Worm (Caenorhabditis elegans): Measurements from ENCODE around the gene K12H6.2.

The K12H6.2 gene

DNA sequence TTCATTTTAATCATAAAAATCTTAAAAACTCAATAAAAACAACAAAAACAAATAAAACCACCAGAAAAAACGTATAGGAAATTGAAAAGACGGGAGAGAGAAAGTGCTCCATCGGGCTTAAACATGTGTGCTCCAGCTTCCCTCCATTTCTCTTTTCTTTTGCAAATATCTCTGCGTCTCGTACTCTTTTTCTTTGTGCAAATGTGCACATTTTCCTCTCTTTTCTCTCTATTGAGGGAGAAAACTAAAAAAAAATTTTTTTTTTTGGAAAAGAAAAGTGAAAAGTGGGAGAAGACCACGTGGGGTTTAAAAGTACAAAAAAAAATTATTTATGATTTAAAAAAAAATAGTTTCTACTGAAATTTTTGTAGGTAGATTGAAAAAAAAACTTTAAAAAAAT lies 11.1 kb downstream of the K12H6.2 start:
- TF ChIP-seq madf-9 (GFP tag; conservative IDR thresholded peaks at IDR 0.05): no peak
- TF ChIP-seq mdl-1 (tag; optimal IDR thresholded peaks at IDR 0.05): peak in 1 of 2 experiments; percentile 65
- TF ChIP-seq mes-2 (tag; optimal IDR thresholded peaks at IDR 0.05; ENCODE audit: poor library complexity, severe bottlenecking): peak; percentile 0
- peak; percentile 20 for TF ChIP-seq aha-1 (tag)
- peak; percentile 26 for TF ChIP-seq hlh-30 (tag; optimal IDR thresholded peaks at IDR 0.05; ENCODE audit: insufficient read depth)
- peak; percentile 48 for TF ChIP-seq dmd-6 (GFP tag; IDR thresholded peaks at IDR 0.05)
- peak; percentile 19 for TF ChIP-seq nhr-6 (tag; optimal IDR thresholded peaks at IDR 0.05)
- no peak for TF ChIP-seq D1046.2 (GFP tag; IDR thresholded peaks at IDR 0.05)
- no peak for TF ChIP-seq lin-39 (tag; optimal IDR thresholded peaks at IDR 0.05)
- TF ChIP-seq mep-1 (tag; optimal IDR thresholded peaks at IDR 0.05): peak; percentile 52
- TF ChIP-seq pha-4 (GFP tag; IDR thresholded peaks at IDR 0.05): 0 out of 2 replicates have a peak, but pooled peaks have one; percentile 20
- TF ChIP-seq pha-4 (tag; optimal IDR thresholded peaks at IDR 0.05): no peak
- peak; percentile 43 for TF ChIP-seq hlh-11 (tag; optimal IDR thresholded peaks at IDR 0.05)
- peak; percentile 1 for TF ChIP-seq fkh-10 (GFP tag; optimal IDR thresholded peaks at IDR 0.05)
- peak in 1 of 2 experiments; percentile 52 for TF ChIP-seq lsy-2 (tag; optimal IDR thresholded peaks at IDR 0.05)

DNA sequence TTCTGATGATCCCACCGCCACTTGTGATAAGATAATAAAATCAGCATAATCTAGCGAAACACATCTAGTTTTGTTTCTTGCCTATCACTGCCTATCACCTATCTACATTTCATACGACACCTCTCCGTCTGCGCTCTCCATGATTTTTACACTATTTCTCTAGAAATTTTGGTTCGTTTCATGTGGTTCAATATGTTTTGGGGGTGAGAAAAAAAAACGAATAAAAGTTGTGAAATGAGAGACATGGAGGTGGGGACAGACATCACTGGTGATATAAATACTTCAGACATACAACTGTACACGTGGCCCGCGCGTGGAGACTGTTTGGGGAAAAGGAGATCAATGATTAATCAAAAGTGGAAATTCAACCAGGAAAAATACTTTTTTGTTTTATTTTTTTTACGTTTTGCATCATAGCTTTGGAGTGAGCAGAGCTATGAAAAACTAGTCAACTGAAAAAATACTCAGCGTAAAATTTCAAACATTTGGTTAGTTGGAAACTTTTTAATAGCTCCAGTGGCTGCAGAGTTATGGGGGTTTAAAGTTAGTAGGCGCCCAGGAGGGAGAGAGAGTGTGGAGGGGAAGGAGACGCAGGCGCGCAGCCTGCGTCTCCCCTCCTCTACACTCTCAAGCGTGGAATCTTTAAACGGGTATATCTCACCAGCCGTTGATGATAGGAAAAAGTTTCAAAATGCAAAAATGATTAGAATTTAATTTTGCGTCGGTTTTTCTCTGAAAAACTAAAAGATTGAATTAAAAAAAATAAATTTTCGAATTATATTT lies 12.3 kb downstream of the K12H6.2 start:
- TF ChIP-seq nhr-10 (tag; optimal IDR thresholded peaks at IDR 0.05) (no peak), ceh-20 (GFP tag; IDR thresholded peaks at IDR 0.05) (no peak), hlh-11 (tag; optimal IDR thresholded peaks at IDR 0.05) (peak; percentile 69), pha-4 (GFP tag; IDR thresholded peaks at IDR 0.05) (0 out of 2 replicates have a peak, but pooled peaks have one; percentile 7), pha-4 (tag; optimal IDR thresholded peaks at IDR 0.05) (no peak), pqm-1 (tag; optimal IDR thresholded peaks at IDR 0.05) (peak; percentile 82), mxl-2 (GFP tag; conservative IDR thresholded peaks at IDR 0.05) (peak; percentile 66; the same call in 1 of the 2 replicates), hlh-30 (tag; optimal IDR thresholded peaks at IDR 0.05; ENCODE audit: insufficient read depth) (peak; percentile 64), gei-8 (GFP tag; optimal IDR thresholded peaks at IDR 0.05) (no peak), nhr-28 (tag; optimal IDR thresholded peaks at IDR 0.05) (peak; percentile 63), daf-16 (GFP tag; optimal IDR thresholded peaks at IDR 0.05) (no peak), daf-16 (tag; optimal IDR thresholded peaks at IDR 0.05) (peak; percentile 54), dmd-6 (GFP tag; IDR thresholded peaks at IDR 0.05) (peak; percentile 68), cey-2 (tag; optimal IDR thresholded peaks at IDR 0.05; ENCODE audit: borderline replicate concordance, insufficient read depth) (peak; percentile 3), spr-3 (GFP tag; optimal IDR thresholded peaks at IDR 0.05) (no peak), mxl-3 (GFP tag; optimal IDR thresholded peaks at IDR 0.05) (peak; percentile 70), dve-1 (tag; optimal IDR thresholded peaks at IDR 0.05; ENCODE audit: insufficient read depth) (peak; percentile 64), R02D3.7 (tag; optimal IDR thresholded peaks at IDR 0.05) (no peak), mep-1 (tag; optimal IDR thresholded peaks at IDR 0.05) (peak; percentile 16), unc-62 (GFP tag; optimal IDR thresholded peaks at IDR 0.05 in 1 of 2) (peak in 1 of 2 experiments; percentile 70), unc-62 (tag; optimal IDR thresholded peaks at IDR 0.05) (no peak), nhr-48 (tag; optimal IDR thresholded peaks at IDR 0.05) (peak; percentile 70), arid-1 (GFP tag; conservative IDR thresholded peaks at IDR 0.05) (no peak), nhr-102 (tag; optimal IDR thresholded peaks at IDR 0.05) (peak; percentile 40), lim-7 (GFP tag; IDR thresholded peaks at IDR 0.05) (no peak)

DNA sequence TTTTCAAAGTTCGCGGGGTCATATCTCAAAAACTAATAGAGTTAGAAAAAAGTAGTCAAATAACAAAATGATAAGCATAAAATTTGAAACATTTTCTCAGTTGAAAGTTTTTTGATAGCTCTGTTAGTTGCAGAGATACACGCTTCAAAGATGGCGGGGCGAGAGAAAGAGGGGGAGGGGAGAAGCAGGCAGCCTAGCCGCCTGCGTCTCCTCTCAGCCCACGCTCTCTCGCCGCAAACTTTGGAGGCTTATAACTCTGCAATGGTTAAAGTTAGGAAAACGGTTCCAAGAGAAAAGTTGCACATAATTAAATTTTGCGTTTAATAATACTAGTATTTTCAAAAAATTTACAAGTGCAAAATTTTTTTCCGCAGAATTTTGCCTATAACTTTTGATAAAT lies 13.6 kb downstream of the K12H6.2 start:
- TF ChIP-seq unc-62 (GFP tag; optimal IDR thresholded peaks at IDR 0.05 in 1 of 2): peak in 1 of 2 experiments; percentile 55
- TF ChIP-seq unc-62 (tag; optimal IDR thresholded peaks at IDR 0.05): no peak
- TF ChIP-seq F26F4.8 (GFP tag; conservative IDR thresholded peaks at IDR 0.05): no peak
- peak; percentile 54 for TF ChIP-seq set-16 (GFP tag; IDR thresholded peaks at IDR 0.05)
